Worm (Caenorhabditis elegans): ENCODE results near the gene F54H12.4.
A peak's percentile ranks its signal among the peaks of the same experiment; 100 is the strongest.

Gene F54H12.4

DNA sequence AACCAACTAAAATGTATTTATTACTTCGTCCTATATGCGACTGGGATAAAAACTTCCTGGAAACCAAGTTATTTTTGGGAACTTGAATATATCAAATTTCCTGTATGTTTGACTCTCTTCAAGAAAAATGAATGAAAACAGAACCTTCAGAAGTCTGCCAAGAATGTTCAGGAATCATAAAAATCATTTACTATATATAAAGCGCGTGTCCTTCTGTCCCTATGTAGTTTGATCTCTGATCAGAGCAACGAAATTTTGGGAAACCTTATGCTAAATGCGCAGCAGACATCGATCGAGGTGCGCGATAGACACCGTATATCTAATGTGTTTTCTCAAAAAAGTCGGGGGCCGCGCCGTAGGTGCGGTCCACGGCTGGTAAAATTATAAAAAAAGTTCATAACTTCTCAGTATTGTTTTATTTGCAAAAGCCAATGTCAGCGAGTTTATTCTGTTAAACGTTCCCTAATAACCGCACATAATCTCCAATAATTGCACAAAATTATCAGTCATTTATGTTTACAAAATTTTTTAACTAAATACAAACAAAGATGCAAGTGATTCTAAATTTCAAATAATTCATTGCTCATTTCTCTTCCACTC lies 35.0 kb upstream of the F54H12.4 start:
- TF ChIP-seq hmg-1.2 (GFP tag; IDR thresholded peaks at IDR 0.05) (peak; percentile 48; the same call in 1 of the 2 replicates), snpc-4 (GFP tag; optimal IDR thresholded peaks at IDR 0.05) (no peak), snpc-4 (tag; optimal IDR thresholded peaks at IDR 0.05) (peak in 2 of 4 experiments; percentile 77 to 89), hmg-20 (GFP tag; IDR thresholded peaks at IDR 0.05) (no peak), snpc-1.1 (tag; optimal IDR thresholded peaks at IDR 0.05; ENCODE audit: insufficient read depth) (peak; percentile 61)

DNA sequence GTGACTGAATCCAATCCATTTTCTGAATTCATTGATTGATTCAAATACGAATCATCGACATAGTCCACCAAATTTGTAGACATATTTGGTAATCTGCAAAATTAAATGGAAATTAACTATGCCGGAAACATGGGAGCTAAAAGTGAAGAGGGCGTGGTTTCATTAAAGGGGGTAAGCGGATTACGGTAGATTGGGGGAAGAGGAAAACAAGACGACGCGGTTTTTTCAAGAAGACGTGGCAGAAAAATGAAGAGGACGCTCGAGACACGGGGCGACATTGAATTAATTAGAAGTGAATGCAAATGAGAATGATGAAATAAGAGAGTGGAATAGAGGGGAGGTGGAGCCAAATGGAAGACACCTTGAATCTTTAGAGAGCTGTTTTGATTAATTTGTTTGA lies 33.8 kb upstream of the F54H12.4 start, which contains the start of gene npr-17:
Gene npr-17 (minus strand): TSS at position 101 of the 400 bp plus-strand sequence.
- TF ChIP-seq hsf-1 (GFP tag; IDR thresholded peaks at IDR 0.05) (no peak), rec-8 (tag; optimal IDR thresholded peaks at IDR 0.05) (no peak), B0035.1 (tag; optimal IDR thresholded peaks at IDR 0.05) (no peak), ceh-79 (tag; optimal IDR thresholded peaks at IDR 0.05) (no peak), madf-6 (GFP tag; IDR thresholded peaks at IDR 0.05) (no peak), attf-3 (GFP tag; conservative IDR thresholded peaks at IDR 0.05) (no peak)

DNA sequence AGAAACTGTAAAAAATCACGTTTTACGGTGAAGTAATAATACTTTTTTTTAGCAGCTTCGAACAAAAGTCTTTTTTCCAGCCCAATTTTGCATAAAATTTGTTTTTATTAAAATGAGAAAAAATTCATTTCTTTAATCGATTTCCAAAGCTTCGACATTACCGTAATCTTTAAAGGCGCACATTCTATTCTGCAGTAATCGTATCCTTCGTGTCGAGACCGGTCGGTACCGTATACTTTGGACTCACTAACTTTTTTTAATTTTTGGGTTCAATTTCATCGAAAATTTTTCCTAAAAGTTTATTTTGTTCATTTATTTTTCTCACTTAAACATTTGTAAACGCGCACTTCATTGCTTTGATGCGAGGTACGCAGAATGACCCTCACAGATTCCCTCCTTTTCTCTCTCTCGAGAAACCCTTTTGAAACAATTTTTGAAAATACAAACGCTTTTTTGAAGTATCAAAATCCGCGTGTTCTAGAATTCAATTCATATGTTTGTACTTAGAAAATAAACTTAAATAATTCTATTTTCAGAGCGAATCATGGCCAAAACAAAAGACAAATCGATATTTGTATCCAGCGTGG lies 24.1 kb upstream of the F54H12.4 start, which contains the start of gene hrpk-2:
Gene hrpk-2 (plus strand): TSS at position 537 of the 587 bp plus-strand sequence.
- TF ChIP-seq T07F8.4 (tag; optimal IDR thresholded peaks at IDR 0.05) (no peak), snpc-3.4 (tag; optimal IDR thresholded peaks at IDR 0.05) (peak; percentile 28), C06A6.2 (GFP tag; conservative IDR thresholded peaks at IDR 0.05) (no peak), F33H1.4 (GFP tag; IDR thresholded peaks at IDR 0.05) (peak; percentile 73), zfh-2 (GFP tag; conservative IDR thresholded peaks at IDR 0.05) (no peak), egl-44 (GFP tag; IDR thresholded peaks at IDR 0.05) (no peak), Y95B8A.8 (GFP tag; IDR thresholded peaks at IDR 0.05) (no peak), sea-2 (GFP tag; IDR thresholded peaks at IDR 0.05) (no peak), F37B4.10 (GFP tag; IDR thresholded peaks at IDR 0.05) (no peak), hlh-12 (tag; optimal IDR thresholded peaks at IDR 0.05) (no peak), atf-7 (tag; optimal IDR thresholded peaks at IDR 0.05) (no peak), mxl-1 (tag; optimal IDR thresholded peaks at IDR 0.05) (no peak), zim-3 (tag; optimal IDR thresholded peaks at IDR 0.05) (no peak), pbrm-1 (GFP tag; IDR thresholded peaks at IDR 0.05) (no peak), ztf-18 (tag; optimal IDR thresholded peaks at IDR 0.05) (no peak), ekl-4 (GFP tag; IDR thresholded peaks at IDR 0.05) (no peak), Y53F4B.3 (GFP tag; IDR thresholded peaks at IDR 0.05) (no peak), ets-4 (GFP tag; optimal IDR thresholded peaks at IDR 0.05) (no peak), him-1 (tag; optimal IDR thresholded peaks at IDR 0.05) (no peak), lsy-27 (tag; optimal IDR thresholded peaks at IDR 0.05; ENCODE audit: borderline replicate concordance, insufficient read depth) (no peak), B0336.3 (GFP tag; IDR thresholded peaks at IDR 0.05) (no peak), lag-1 (GFP tag; IDR thresholded peaks at IDR 0.05) (no peak), madf-6 (GFP tag; IDR thresholded peaks at IDR 0.05) (peak; percentile 65; the same call in 1 of the 2 replicates), ztf-6 (GFP tag; IDR thresholded peaks at IDR 0.05) (no peak), mes-4 (tag; optimal IDR thresholded peaks at IDR 0.05) (no peak), Y53G8AR.9 (GFP tag; conservative IDR thresholded peaks at IDR 0.05) (no peak), nfya-2 (GFP tag; IDR thresholded peaks at IDR 0.05) (no peak), xnd-1 (tag; optimal IDR thresholded peaks at IDR 0.05) (peak; percentile 27), ama-1 (optimal IDR thresholded peaks at IDR 0.05) (no peak), ama-1 (GFP tag; optimal IDR thresholded peaks at IDR 0.05) (no peak), F52B5.7 (tag; optimal IDR thresholded peaks at IDR 0.05) (no peak), egl-18 (GFP tag; IDR thresholded peaks at IDR 0.05) (no peak), unc-130 (GFP tag; optimal IDR thresholded peaks at IDR 0.05) (no peak), rcor-1 (GFP tag; IDR thresholded peaks at IDR 0.05) (no peak), ceh-79 (tag; optimal IDR thresholded peaks at IDR 0.05) (no peak), ztf-25 (GFP tag; IDR thresholded peaks at IDR 0.05) (no peak)
